Fruit fly (Drosophila melanogaster): ENCODE results near the gene CG5758.

dm6 chr2L:18115104-18115503 lies 4.7 kb upstream of the CG5758 start:
- no peak for TF ChIP-seq EcR (GFP tag; optimal IDR thresholded peaks at IDR 0.05)
- no peak for TF ChIP-seq pan (optimal IDR thresholded peaks at IDR 0.05)

Data from whole organism.